Worm (Caenorhabditis elegans): ENCODE results near the gene sel-10.

DNA sequence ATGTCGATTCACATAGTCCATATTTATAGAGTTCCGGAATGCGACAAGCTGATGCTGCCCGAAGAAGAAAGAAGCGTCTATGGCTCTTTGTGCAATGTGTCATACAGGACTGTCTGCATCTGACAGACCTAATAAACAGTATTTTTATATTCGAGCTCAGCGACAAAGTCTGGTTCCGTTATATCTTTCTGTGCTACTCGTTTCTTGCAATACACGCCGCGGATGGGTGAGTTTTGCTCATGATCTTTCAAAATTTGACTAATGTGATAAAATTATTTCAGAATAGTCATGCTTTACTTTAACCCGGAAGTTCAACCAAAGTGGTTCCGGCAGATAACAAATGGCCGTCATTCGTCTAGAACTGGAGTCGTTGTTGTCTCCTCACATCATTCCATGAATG lies 44.5 kb downstream of the sel-10 start:
- TF ChIP-seq set-16 (GFP tag; IDR thresholded peaks at IDR 0.05) (no peak), unc-130 (GFP tag; optimal IDR thresholded peaks at IDR 0.05) (no peak), lin-13 (GFP tag; optimal IDR thresholded peaks at IDR 0.05) (no peak), pqm-1 (tag; optimal IDR thresholded peaks at IDR 0.05) (no peak), mes-2 (tag; optimal IDR thresholded peaks at IDR 0.05; ENCODE audit: poor library complexity, severe bottlenecking) (no peak), ceh-44 (GFP tag; IDR thresholded peaks at IDR 0.05) (no peak)
